Worm (Caenorhabditis elegans): ENCODE results near the gene tbx-2.

The tbx-2 gene

DNA sequence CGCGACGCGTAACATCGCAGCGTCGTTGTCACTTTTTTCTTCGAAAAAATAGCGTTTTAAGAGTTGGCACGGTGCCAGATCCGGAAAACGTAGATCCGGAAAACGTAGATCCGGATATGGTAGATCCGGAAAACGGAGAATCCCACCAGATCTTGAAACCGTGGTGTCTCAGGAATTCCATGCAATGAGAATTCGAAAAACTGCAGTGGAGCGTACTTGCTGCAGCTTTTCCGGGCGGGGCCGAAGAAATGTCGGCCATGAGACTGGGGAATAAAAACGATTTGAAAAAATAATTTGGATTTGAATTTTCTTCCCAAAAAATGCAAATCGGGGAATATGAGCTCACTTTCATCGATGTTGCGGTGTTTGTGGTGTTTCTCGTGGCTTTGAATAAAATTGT is 36.4 kb upstream of the tbx-2 start, which contains the start of gene K10D2.5 (continued):
- TF ChIP-seq nhr-76 (tag; optimal IDR thresholded peaks at IDR 0.05) (no peak), R02D3.7 (tag; optimal IDR thresholded peaks at IDR 0.05) (peak; percentile 84), ZK546.5 (tag; optimal IDR thresholded peaks at IDR 0.05) (no peak), jun-1 (tag; optimal IDR thresholded peaks at IDR 0.05) (peak; percentile 49), nhr-43 (tag; optimal IDR thresholded peaks at IDR 0.05; ENCODE audit: poor library complexity, severe bottlenecking) (peak; percentile 95)

DNA sequence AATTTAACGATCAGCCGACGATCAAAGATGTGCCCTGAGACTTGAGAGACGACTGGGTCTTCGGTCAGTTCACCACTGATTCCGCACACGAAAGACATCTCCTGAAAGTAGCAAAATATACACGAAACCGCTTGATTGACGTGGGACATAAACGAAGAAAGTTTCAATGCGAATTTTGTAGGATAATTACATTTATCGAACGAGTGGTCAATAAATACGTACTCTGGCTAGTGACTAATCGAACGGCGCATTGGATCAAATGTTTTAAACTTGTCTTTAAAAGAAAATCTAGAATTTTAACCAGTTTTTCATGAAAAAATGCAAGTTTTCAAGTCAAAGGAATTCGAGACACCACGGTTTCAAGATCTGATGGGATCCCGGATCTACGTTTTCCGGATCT is 35.8 kb upstream of the tbx-2 start, which contains the start of gene prp-19:
Gene prp-19, minus strand, starts transcription at position 101 of the 400 bp plus-strand sequence.
- TF ChIP-seq mml-1 (tag; optimal IDR thresholded peaks at IDR 0.05) (no peak), ztf-4 (tag; optimal IDR thresholded peaks at IDR 0.05) (no peak), pha-4 (tag; optimal IDR thresholded peaks at IDR 0.05) (no peak), lin-15B (tag; optimal IDR thresholded peaks at IDR 0.05) (no peak), ceh-16 (tag; optimal IDR thresholded peaks at IDR 0.05) (no peak), ceh-9 (tag; optimal IDR thresholded peaks at IDR 0.05) (no peak), ZK546.5 (tag; optimal IDR thresholded peaks at IDR 0.05) (no peak), unc-39 (tag; optimal IDR thresholded peaks at IDR 0.05) (no peak), nhr-12 (tag; optimal IDR thresholded peaks at IDR 0.05) (no peak), nhr-11 (tag; optimal IDR thresholded peaks at IDR 0.05) (no peak), hmg-11 (tag; optimal IDR thresholded peaks at IDR 0.05) (no peak), nhr-77 (tag; optimal IDR thresholded peaks at IDR 0.05) (no peak), egl-27 (tag; optimal IDR thresholded peaks at IDR 0.05) (no peak), lsy-12 (tag; optimal IDR thresholded peaks at IDR 0.05) (no peak), ztf-11 (tag; optimal IDR thresholded peaks at IDR 0.05) (no peak), ama-1 (optimal IDR thresholded peaks at IDR 0.05) (no peak), aly-2 (tag; optimal IDR thresholded peaks at IDR 0.05) (no peak), nhr-76 (tag; optimal IDR thresholded peaks at IDR 0.05) (no peak), R02D3.7 (tag; optimal IDR thresholded peaks at IDR 0.05) (no peak)

DNA sequence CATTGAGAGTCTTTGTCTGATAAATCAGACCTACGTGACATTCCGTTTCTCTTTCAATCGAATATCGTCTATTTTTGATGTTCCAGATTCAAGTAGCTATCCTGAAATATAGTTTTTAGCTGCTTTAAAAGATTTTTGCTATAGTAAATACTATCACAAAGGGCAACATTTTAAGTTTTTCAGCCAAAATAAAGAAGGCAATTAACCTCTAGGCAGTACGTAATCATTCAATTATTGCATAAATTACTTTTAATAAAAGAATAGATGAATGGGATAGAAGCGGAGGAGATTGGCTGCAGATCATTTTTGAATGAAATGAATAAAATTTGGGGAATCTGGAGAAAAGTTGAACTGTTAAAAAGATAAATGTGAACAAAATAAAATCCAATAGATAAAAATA is 33.6 kb upstream of the tbx-2 start, which contains the start of gene ulp-1:
Gene ulp-1, minus strand, starts transcription at position 101 of the 400 bp plus-strand sequence.
- no peak for TF ChIP-seq nhr-67 (tag; optimal IDR thresholded peaks at IDR 0.05)
- TF ChIP-seq nhr-43 (tag; optimal IDR thresholded peaks at IDR 0.05; ENCODE audit: poor library complexity, severe bottlenecking) = no peak
- TF ChIP-seq ZK546.5 (tag; optimal IDR thresholded peaks at IDR 0.05) = no peak
- TF ChIP-seq nhr-77 (tag; optimal IDR thresholded peaks at IDR 0.05) = no peak
- no peak for TF ChIP-seq jun-1 (tag; optimal IDR thresholded peaks at IDR 0.05)
- no peak for TF ChIP-seq lsy-12 (tag; optimal IDR thresholded peaks at IDR 0.05)
- TF ChIP-seq fkh-10 (GFP tag; optimal IDR thresholded peaks at IDR 0.05) = no peak
- no peak for TF ChIP-seq mml-1 (tag; optimal IDR thresholded peaks at IDR 0.05)
- no peak for TF ChIP-seq fkh-2 (tag; optimal IDR thresholded peaks at IDR 0.05)
- TF ChIP-seq elt-2 (tag; optimal IDR thresholded peaks at IDR 0.05) = no peak
- no peak for TF ChIP-seq eor-1 (tag; optimal IDR thresholded peaks at IDR 0.05)
- no peak for TF ChIP-seq zag-1 (tag; optimal IDR thresholded peaks at IDR 0.05)
- no peak for TF ChIP-seq tbx-2 (tag; optimal IDR thresholded peaks at IDR 0.05)
- TF ChIP-seq nhr-76 (tag; optimal IDR thresholded peaks at IDR 0.05) = no peak
- no peak for TF ChIP-seq lin-39 (tag; optimal IDR thresholded peaks at IDR 0.05)
- TF ChIP-seq mdl-1 (tag; optimal IDR thresholded peaks at IDR 0.05) = no peak

DNA sequence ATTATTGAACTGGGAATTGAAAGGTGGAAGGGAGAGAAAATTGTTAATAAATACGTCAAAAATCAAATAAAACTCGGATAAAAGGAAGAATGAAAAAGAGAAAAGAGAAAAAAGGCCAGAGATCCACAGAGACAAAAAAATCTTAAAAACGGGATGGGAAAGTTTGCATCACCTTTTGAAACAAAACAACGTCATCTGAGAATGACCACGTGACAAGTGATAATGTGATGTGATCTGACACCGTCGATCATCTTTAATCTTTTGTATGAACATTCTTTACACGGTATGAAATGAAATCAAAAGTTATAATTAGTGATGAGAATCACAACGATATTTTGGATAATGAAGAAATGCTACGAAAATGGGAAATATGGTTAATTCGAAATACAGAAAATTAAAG is 29.6 kb upstream of the tbx-2 start:
- TF ChIP-seq nhr-43 (tag; optimal IDR thresholded peaks at IDR 0.05; ENCODE audit: poor library complexity, severe bottlenecking) = peak; percentile 68
- TF ChIP-seq nhr-25 (tag; optimal IDR thresholded peaks at IDR 0.05) = peak; percentile 29
- TF ChIP-seq ama-1 (optimal IDR thresholded peaks at IDR 0.05) = no peak

DNA sequence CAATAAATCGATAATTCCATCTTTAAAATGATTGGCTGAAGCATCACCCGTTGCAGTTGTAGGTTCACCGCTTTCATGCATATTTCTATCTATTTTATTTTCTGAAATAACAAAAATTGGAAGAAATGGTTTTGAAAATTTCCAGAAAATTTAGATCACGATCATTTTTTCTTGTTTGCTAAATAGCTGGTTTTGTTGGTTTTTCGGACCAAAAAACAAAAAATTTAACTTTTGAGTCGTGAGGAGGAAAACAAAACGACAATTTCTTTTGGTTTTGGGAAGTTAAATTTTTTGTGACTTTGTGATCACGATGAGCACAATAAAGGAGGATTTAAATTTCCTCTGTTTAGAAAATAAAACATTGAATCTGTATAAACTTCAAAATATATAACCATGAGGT is 29.1 kb upstream of the tbx-2 start, which contains the start of gene T10F2.2:
Gene T10F2.2, minus strand, starts transcription at position 101 of the 400 bp plus-strand sequence.
- TF ChIP-seq lsy-12 (tag; optimal IDR thresholded peaks at IDR 0.05) = no peak
- TF ChIP-seq nhr-11 (tag; optimal IDR thresholded peaks at IDR 0.05) = no peak
- no peak for TF ChIP-seq mml-1 (tag; optimal IDR thresholded peaks at IDR 0.05)
- no peak for TF ChIP-seq unc-62 (GFP tag; optimal IDR thresholded peaks at IDR 0.05)
- no peak for TF ChIP-seq fos-1 (tag; optimal IDR thresholded peaks at IDR 0.05)
- TF ChIP-seq hmg-11 (tag; optimal IDR thresholded peaks at IDR 0.05) = no peak
- no peak for TF ChIP-seq nhr-23 (tag; optimal IDR thresholded peaks at IDR 0.05)
- TF ChIP-seq unc-39 (tag; optimal IDR thresholded peaks at IDR 0.05) = no peak
- TF ChIP-seq ceh-9 (tag; optimal IDR thresholded peaks at IDR 0.05) = no peak
- no peak for TF ChIP-seq fkh-10 (GFP tag; optimal IDR thresholded peaks at IDR 0.05)
